Fruit fly (Drosophila melanogaster) Kc167 (cell line): Measurements from ENCODE around the gene Or7a.

Experiments used
- Myc ChIP-seq: fragments of >200 bp; optimal IDR thresholded peaks from 2 replicates; lab custom pipeline; 2017; ENCODE audit warnings: missing external identifiers
- Sin3A ChIP-seq: fragments of >200 bp; optimal IDR thresholded peaks from 2 replicates; lab custom pipeline; 2018; ENCODE audit warnings: missing external identifiers
- h ChIP-seq: fragments of >200 bp; optimal IDR thresholded peaks from 3 replicates; lab custom pipeline; 2018; ENCODE audit warnings: missing external identifiers
- insv ChIP-seq: fragments of >200 bp; optimal IDR thresholded peaks from 3 replicates; lab custom pipeline; 2018; ENCODE audit warnings: missing external identifiers
- psq ChIP-seq: fragments of >200 bp; optimal IDR thresholded peaks from 2 replicates; lab custom pipeline; 2017; ENCODE audit warnings: missing external identifiers
- ttk ChIP-seq: sonication (Bioruptor generic); optimal IDR thresholded peaks from 2 replicates; lab custom pipeline; 2017; ENCODE audit warnings: missing external identifiers

DNA sequence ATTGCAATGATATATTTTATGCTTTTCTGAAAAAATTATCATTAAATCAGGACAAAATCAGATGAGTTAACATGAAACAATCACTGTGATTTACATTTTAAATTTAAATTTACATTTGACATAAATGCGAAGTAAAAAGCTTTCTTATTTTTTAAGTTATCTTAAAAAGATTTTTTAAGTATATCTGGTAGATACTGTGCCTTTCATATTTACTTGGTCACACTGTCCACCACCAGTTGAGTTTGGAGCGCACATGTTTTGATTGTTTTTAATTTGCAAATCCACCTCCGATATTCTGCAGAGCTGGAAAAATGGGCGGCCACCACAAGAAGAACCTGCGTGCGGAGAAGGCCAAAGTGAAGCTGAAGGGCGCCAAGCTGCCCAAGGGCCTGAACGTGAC is 48.7 kb downstream of the Or7a start, which contains the start of gene CG1575:
- TF ChIP-seq Sin3A: no peak
- no peak for TF ChIP-seq psq (lab: Kevin White, UChicago)
- TF ChIP-seq ttk (lab: Kevin White, UChicago): no peak
- TF ChIP-seq insv: no peak
- no peak for TF ChIP-seq Myc
- no peak for TF ChIP-seq h (lab: Kevin White, UChicago)
